Fruit fly (Drosophila melanogaster): ENCODE data around the gene CG43886.

DNA sequence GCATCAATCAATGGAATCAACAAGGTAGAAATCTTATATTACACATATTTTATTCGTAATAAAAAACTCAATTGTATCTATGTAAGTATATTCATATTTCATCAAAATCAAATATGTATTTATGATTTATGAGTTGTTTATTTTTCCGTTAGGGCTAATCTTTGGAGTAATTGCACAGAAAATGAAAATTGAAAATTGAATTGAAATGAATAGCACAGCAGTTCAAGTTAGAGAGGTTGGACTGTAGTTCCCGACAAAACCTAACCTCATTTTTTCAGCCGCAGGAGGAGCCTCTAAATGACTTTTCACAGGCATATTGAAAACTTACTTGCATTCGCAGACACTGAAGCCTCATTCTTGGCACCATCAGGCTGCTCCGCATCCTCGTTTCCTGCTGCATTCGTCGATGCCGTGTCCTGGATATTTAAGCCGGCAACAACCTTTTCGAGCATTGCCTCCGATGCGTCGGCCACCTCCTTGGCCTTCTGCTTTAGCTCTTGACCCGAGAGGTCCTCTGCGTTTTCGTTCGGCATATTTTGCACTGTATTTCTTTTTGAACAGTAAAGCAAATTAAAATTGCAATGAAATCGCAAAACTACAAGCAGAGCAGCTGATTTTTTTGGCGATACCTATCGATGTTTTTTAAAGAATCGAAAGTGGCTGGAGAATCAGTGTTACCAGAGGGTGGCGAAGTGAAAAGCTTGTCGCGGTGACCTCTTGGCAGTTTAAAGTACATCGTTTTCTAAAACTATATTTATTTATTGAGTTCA lies 18.4 kb upstream of the CG43886 start, which contains the start of gene Nmt:
- TF ChIP-seq fru (GFP tag; optimal IDR thresholded peaks at IDR 0.05) (no peak), dsf (GFP tag; optimal IDR thresholded peaks at IDR 0.05; ENCODE audit: borderline replicate concordance) (no peak), GATAd (GFP tag; optimal IDR thresholded peaks at IDR 0.05) (no peak), pan (optimal IDR thresholded peaks at IDR 0.05) (no peak), sv (GFP tag; optimal IDR thresholded peaks at IDR 0.05) (no peak), Jra (GFP tag; optimal IDR thresholded peaks at IDR 0.05) (no peak)
